Comparison of ENCODE assay signal across 1 fruit fly cellular context in the genomic region with DNA sequence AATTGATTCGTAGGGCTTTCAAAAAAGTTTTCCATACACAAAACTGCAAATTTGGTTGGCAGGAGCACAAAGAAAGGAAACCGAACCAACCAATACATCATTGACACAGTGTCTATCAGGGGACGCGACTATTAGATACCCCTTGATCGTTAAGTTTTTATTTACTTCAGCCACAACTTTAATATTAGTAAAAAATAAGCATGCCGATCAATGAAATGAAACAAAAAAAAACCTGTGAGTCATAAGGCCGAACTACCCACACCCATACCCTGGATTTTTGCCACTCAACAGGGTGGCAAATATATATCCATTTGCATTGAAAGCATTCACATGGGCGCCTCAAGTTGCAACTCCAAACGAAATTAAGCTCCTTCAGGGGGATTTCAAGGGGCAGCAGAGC.
TF ChIP-seq lines count a peak whose summit lies in the region.

No protein-coding gene starts in this region.

TF ChIP-seq in whole organism, embryonic, 481 proteins besides CTCF, POLR2A, EP300 and RAD21 (continued from another document):
- TF ChIP-seq CG10959 (GFP tag; IDR thresholded peaks at IDR 0.05; lab: Robert Waterston, UW) (peak; percentile 53; the same call in 1 of the 2 replicates), CG7357 (GFP tag; IDR thresholded peaks at IDR 0.05; lab: Robert Waterston, UW) (no peak), Drgx (GFP tag; IDR thresholded peaks at IDR 0.05; lab: Robert Waterston, UW) (peak; percentile 46; the same call in 1 of the 2 replicates), CG17359 (tag; optimal IDR thresholded peaks at IDR 0.05; lab: Kevin White, UChicago) (no peak), Hsf (GFP tag; optimal IDR thresholded peaks at IDR 0.05; lab: Kevin White, UChicago) (peak; percentile 8), Side (GFP tag; optimal IDR thresholded peaks at IDR 0.05; lab: Kevin White, UChicago) (peak; percentile 7), fd102C (GFP tag; optimal IDR thresholded peaks at IDR 0.05; lab: Kevin White, UChicago) (no peak), Ets97D (GFP tag; optimal IDR thresholded peaks at IDR 0.05; lab: Kevin White, UChicago) (no peak), ATbp (GFP tag; optimal IDR thresholded peaks at IDR 0.05; lab: Kevin White, UChicago) (peak; percentile 1), lbe (GFP tag; optimal IDR thresholded peaks at IDR 0.05; lab: Kevin White, UChicago) (no peak), CG10979 (tag; optimal IDR thresholded peaks at IDR 0.05; lab: Kevin White, UChicago) (peak; percentile 1), CG10366 (GFP tag; IDR thresholded peaks at IDR 0.05; lab: Robert Waterston, UW) (peak; percentile 31; the same call in 1 of the 2 replicates), Ada2b (GFP tag; IDR thresholded peaks at IDR 0.05; lab: Robert Waterston, UW) (0 out of 2 replicates have a peak, but pooled peaks have one; percentile 20), yki (optimal IDR thresholded peaks at IDR 0.05; lab: Kevin White, UChicago) (no peak), tgo (GFP tag; IDR thresholded peaks at IDR 0.05; lab: Robert Waterston, UW) (0 out of 3 replicates have a peak, but pooled peaks have one; percentile 13), ara (GFP tag; IDR thresholded peaks at IDR 0.05; lab: Robert Waterston, UW) (peak; percentile 56), CG18619 (GFP tag; optimal IDR thresholded peaks at IDR 0.05; lab: Kevin White, UChicago) (no peak), CG1024 (GFP tag; IDR thresholded peaks at IDR 0.05; lab: Robert Waterston, UW) (0 out of 2 replicates have a peak, but pooled peaks have one; percentile 16), CG1647 (GFP tag; optimal IDR thresholded peaks at IDR 0.05; lab: Kevin White, UChicago) (no peak), HLHmδ (GFP tag; optimal IDR thresholded peaks at IDR 0.05; lab: Kevin White, UChicago) (no peak), sisA (GFP tag; IDR thresholded peaks at IDR 0.05; lab: Robert Waterston, UW) (peak; percentile 60), CG4360 (GFP tag; IDR thresholded peaks at IDR 0.05; lab: Robert Waterston, UW) (no peak), insv (GFP tag; optimal IDR thresholded peaks at IDR 0.05; lab: Kevin White, UChicago) (no peak)
TF ChIP-seq in whole organism, embryonic: peak in this region for 62.
